Fruit fly (Drosophila melanogaster) whole organism, prepupa: ENCODE measurements around the gene CG12768.

Experiments used
- CG11762 ChIP-seq: fragments of 200-800 bp; sonication (Bioruptor generic); optimal IDR thresholded peaks from 3 replicates; lab custom pipeline; 2016; ENCODE audit warnings: missing biosample characterization, missing genetic modification characterization; ENCODE audit not compliant: insufficient read depth
- CG16779 ChIP-seq: fragments of 200-800 bp; sonication (Bioruptor generic); optimal IDR thresholded peaks from 3 replicates; lab custom pipeline; 2017; ENCODE audit warnings: missing biosample characterization, mild to moderate bottlenecking, missing genetic modification characterization
- CG34406 ChIP-seq: fragments of 200-800 bp; sonication (Bioruptor generic); optimal IDR thresholded peaks from 3 replicates; lab custom pipeline; 2016; ENCODE audit warnings: missing biosample characterization, missing genetic modification characterization
- CG4318 ChIP-seq: fragments of 200-800 bp; sonication (Bioruptor generic); optimal IDR thresholded peaks from 3 replicates; lab custom pipeline; 2017; ENCODE audit warnings: missing biosample characterization, mild to moderate bottlenecking, missing genetic modification characterization
- CG6854 ChIP-seq: fragments of 200-800 bp; sonication (Bioruptor generic); optimal IDR thresholded peaks from 2 replicates; lab custom pipeline; 2017; ENCODE audit warnings: missing biosample characterization, mild to moderate bottlenecking, missing genetic modification characterization
- CG8319 ChIP-seq: fragments of 200-800 bp; sonication (Bioruptor generic); optimal IDR thresholded peaks from 3 replicates; lab custom pipeline; 2016; ENCODE audit warnings: missing biosample characterization, missing genetic modification characterization
- CG8632 ChIP-seq: fragments of 200-800 bp; sonication (Bioruptor generic); optimal IDR thresholded peaks from 3 replicates; lab custom pipeline; 2016; ENCODE audit warnings: missing biosample characterization, missing genetic modification characterization
- Eip75B ChIP-seq: fragments of 200-800 bp; sonication (Bioruptor generic); optimal IDR thresholded peaks from 3 replicates; lab custom pipeline; 2016; ENCODE audit warnings: missing biosample characterization, missing genetic modification characterization
- Eip78C ChIP-seq: fragments of 200-800 bp; sonication (Bioruptor generic); peaks from one replicate; lab custom pipeline; 2016; ENCODE audit warnings: missing biosample characterization, missing genetic modification characterization
- Eip93F ChIP-seq: fragments of 200-800 bp; sonication (Bioruptor generic); optimal IDR thresholded peaks from 2 replicates; lab custom pipeline; 2016; ENCODE audit warnings: missing biosample characterization, mild to moderate bottlenecking, missing genetic modification characterization
- Hr39 ChIP-seq: fragments of 200-800 bp; sonication (Bioruptor generic); optimal IDR thresholded peaks from 2 replicates; lab custom pipeline; 2016; ENCODE audit warnings: missing biosample characterization, missing genetic modification characterization
- Hr4 ChIP-seq: fragments of 200-800 bp; sonication (Bioruptor generic); optimal IDR thresholded peaks from 3 replicates; lab custom pipeline; 2016; ENCODE audit warnings: missing biosample characterization, missing genetic modification characterization
- Sox15 ChIP-seq: fragments of 200-800 bp; sonication (Bioruptor generic); optimal IDR thresholded peaks from 3 replicates; lab custom pipeline; 2016; ENCODE audit warnings: missing biosample characterization, missing genetic modification characterization
- dac ChIP-seq: fragments of 200-800 bp; sonication (Bioruptor generic); optimal IDR thresholded peaks from 2 replicates; lab custom pipeline; 2017; ENCODE audit warnings: missing biosample characterization, mild to moderate bottlenecking, missing genetic modification characterization
- dsx ChIP-seq: fragments of 200-800 bp; optimal IDR thresholded peaks from 3 replicates; lab custom pipeline; 2019; ENCODE audit warnings: missing biosample characterization, mild to moderate bottlenecking, missing genetic modification characterization, moderate library complexity; ENCODE audit not compliant: poor library complexity, severe bottlenecking
- eg ChIP-seq: fragments of 200-800 bp; sonication (Bioruptor generic); IDR thresholded peaks from 3 replicates; pipeline ENCODE4 v1.3.6; 2022; ENCODE audit warnings: missing biosample characterization, missing genetic modification characterization
- fd59A ChIP-seq: fragments of 200-800 bp; sonication (Bioruptor generic); optimal IDR thresholded peaks from 2 replicates; lab custom pipeline; 2017; ENCODE audit warnings: missing biosample characterization, mild to moderate bottlenecking, missing genetic modification characterization, missing genetic modification reagents
- fd85E ChIP-seq: fragments of 200-800 bp; sonication (Bioruptor generic); optimal IDR thresholded peaks from 3 replicates; lab custom pipeline; 2016; ENCODE audit warnings: missing biosample characterization, missing genetic modification characterization
- fkh ChIP-seq: fragments of 200-800 bp; sonication (Bioruptor generic); optimal IDR thresholded peaks from 3 replicates; lab custom pipeline; 2017; ENCODE audit warnings: missing biosample characterization, mild to moderate bottlenecking, missing genetic modification characterization, moderate library complexity
- net ChIP-seq: fragments of 200-800 bp; sonication (Bioruptor generic); optimal IDR thresholded peaks from 3 replicates; lab custom pipeline; 2016; ENCODE audit warnings: missing biosample characterization, missing genetic modification characterization
- spab ChIP-seq: fragments of 200-800 bp; sonication (Bioruptor generic); optimal IDR thresholded peaks from 2 replicates; lab custom pipeline; 2017; ENCODE audit warnings: missing biosample characterization, mild to moderate bottlenecking, missing genetic modification characterization, missing genetic modification reagents
- svp ChIP-seq: fragments of 200-800 bp; sonication (Bioruptor generic); peaks from one replicate; lab custom pipeline; 2016; ENCODE audit warnings: missing biosample characterization, missing genetic modification characterization
- topi ChIP-seq: fragments of 200-800 bp; sonication (Bioruptor generic); optimal IDR thresholded peaks from 3 replicates; lab custom pipeline; 2016; ENCODE audit warnings: missing biosample characterization, missing genetic modification characterization
- vri ChIP-seq: fragments of 200-800 bp; sonication (Bioruptor generic); optimal IDR thresholded peaks from 3 replicates; lab custom pipeline; 2016; ENCODE audit warnings: missing biosample characterization, mild to moderate bottlenecking, missing genetic modification characterization

CG12768 gene

dm6 chr3L:22884481-22884880 is 25.8 kb upstream of the CG12768 start:
- no peak for TF ChIP-seq CG6854
- no peak for TF ChIP-seq Sox15 (GFP tag; lab: Kevin White, UChicago)
- no peak for TF ChIP-seq Hr39 (GFP tag; lab: Kevin White, UChicago)
- TF ChIP-seq dac (GFP tag; lab: Kevin White, UChicago) = no peak
- peak; percentile 60 for TF ChIP-seq svp (GFP tag; lab: Kevin White, UChicago)
- no peak for TF ChIP-seq topi

- TF ChIP-seq CG11762 = no peak
- TF ChIP-seq svp (GFP tag; lab: Kevin White, UChicago) = peak; percentile 49
Observed at dm6 chr3L:22885843-22886242, 24.4 kb upstream of the CG12768 start.

dm6 chr3L:22886939-22887338 is 23.4 kb upstream of the CG12768 start:
- TF ChIP-seq Eip93F (GFP tag; lab: Kevin White, UChicago) (peak; percentile 53), Hr4 (GFP tag; lab: Kevin White, UChicago) (no peak), vri (GFP tag; lab: Kevin White, UChicago) (peak; percentile 73), dsx (GFP tag; lab: Kevin White, UChicago) (peak; percentile 26), CG16779 (no peak), svp (GFP tag; lab: Kevin White, UChicago) (peak; percentile 70)

- TF ChIP-seq spab (GFP tag; lab: Kevin White, UChicago) (no peak), CG8632 (GFP tag; lab: Kevin White, UChicago) (no peak), Eip78C (GFP tag; lab: Kevin White, UChicago) (peak; percentile 9), fd85E (GFP tag; lab: Kevin White, UChicago) (no peak), CG34406 (GFP tag; lab: Kevin White, UChicago) (no peak), eg (no peak), fkh (GFP tag; lab: Kevin White, UChicago) (peak; percentile 62), Sox15 (GFP tag; lab: Kevin White, UChicago) (no peak), CG8319 (GFP tag; lab: Kevin White, UChicago) (no peak), fd59A (GFP tag; lab: Kevin White, UChicago) (no peak)
Observed at dm6 chr3L:22887677-22888076, 22.6 kb upstream of the CG12768 start.

- peak; percentile 47 for TF ChIP-seq Eip78C (GFP tag; lab: Kevin White, UChicago)
- TF ChIP-seq Sox15 (GFP tag; lab: Kevin White, UChicago) = no peak
- TF ChIP-seq svp (GFP tag; lab: Kevin White, UChicago) = peak; percentile 61
- TF ChIP-seq fkh (GFP tag; lab: Kevin White, UChicago) = peak; percentile 9
Observed at dm6 chr3L:22888591-22889258, 21.6 kb upstream of the CG12768 start.

- TF ChIP-seq svp (GFP tag; lab: Kevin White, UChicago) (peak; percentile 64), CG4318 (GFP tag; lab: Kevin White, UChicago) (no peak), vri (GFP tag; lab: Kevin White, UChicago) (peak; percentile 42)
Observed at dm6 chr3L:22890024-22890423, 20.3 kb upstream of the CG12768 start.

- TF ChIP-seq Eip75B = no peak
- TF ChIP-seq net (GFP tag; lab: Kevin White, UChicago) = no peak
- TF ChIP-seq vri (GFP tag; lab: Kevin White, UChicago) = peak; percentile 6
- no peak for TF ChIP-seq CG4318 (GFP tag; lab: Kevin White, UChicago)
Observed at dm6 chr3L:22891009-22891408, 19.3 kb upstream of the CG12768 start.

dm6 chr3L:22894689-22895283 is 15.5 kb upstream of the CG12768 start:
- TF ChIP-seq Eip75B (no peak), Eip78C (GFP tag; lab: Kevin White, UChicago) (peak; percentile 38), fkh (GFP tag; lab: Kevin White, UChicago) (peak; percentile 92)
